Worm (Caenorhabditis elegans) whole organism, mixed stage, embryonic: ENCODE measurements around the gene srw-89.

Experiments
- blmp-1 ChIP-seq: fragments of 150-350 bp; optimal IDR thresholded peaks from 2 replicates; lab custom pipeline; 2014; ENCODE audit warnings: missing biosample characterization, missing genetic modification characterization
- ham-2 ChIP-seq: fragments of 200-800 bp; sonication (Bioruptor generic); optimal IDR thresholded peaks from 2 replicates; lab custom pipeline; 2018; ENCODE audit warnings: mild to moderate bottlenecking, missing genetic modification characterization, missing compliant biosample characterization
- lin-13 ChIP-seq: fragments of 150-350 bp; optimal IDR thresholded peaks from 2 replicates; lab custom pipeline; 2014; ENCODE audit warnings: missing biosample characterization, missing genetic modification characterization
- lsy-2 ChIP-seq: fragments of 150-350 bp; optimal IDR thresholded peaks from 2 replicates; lab custom pipeline; 2014; ENCODE audit warnings: missing biosample characterization, missing genetic modification characterization
- mab-5 ChIP-seq: fragments of 150-350 bp; optimal IDR thresholded peaks from 2 replicates; lab custom pipeline; 2014; ENCODE audit warnings: missing biosample characterization, missing genetic modification characterization
- mep-1 ChIP-seq: fragments of 150-350 bp; optimal IDR thresholded peaks from 2 replicates; lab custom pipeline; 2017; ENCODE audit warnings: missing biosample characterization, missing genetic modification reagents, missing genetic modification characterization, inconsistent platforms
- nhr-12 ChIP-seq: fragments of 150-350 bp; optimal IDR thresholded peaks from 2 replicates; lab custom pipeline; 2014; ENCODE audit warnings: missing biosample characterization, missing genetic modification characterization

ce11 chrV:4038110-4038509, 21.2 kb downstream of the srw-89 start, which contains the start of gene C49G7.12:
- TF ChIP-seq mep-1 (tag; lab: Kevin White, UChicago): no peak
- TF ChIP-seq nhr-12 (tag; lab: Kevin White, UChicago): no peak
- TF ChIP-seq lsy-2 (tag; lab: Kevin White, UChicago): no peak
- TF ChIP-seq ham-2 (GFP tag; lab: Kevin White, UChicago): no peak
- no peak for TF ChIP-seq lin-13 (tag; lab: Kevin White, UChicago)
- no peak for TF ChIP-seq mab-5 (tag; lab: Kevin White, UChicago)
- TF ChIP-seq blmp-1 (tag; lab: Kevin White, UChicago): no peak
